Fruit fly (Drosophila melanogaster) whole organism, embryonic: ENCODE measurements around the gene Pgant8.

Experiments used
- CG10565 ChIP-seq: fragments of 200-800 bp; sonication (Bioruptor generic); optimal IDR thresholded peaks from 3 replicates; lab custom pipeline; 2016; ENCODE audit warnings: missing biosample characterization, mild to moderate bottlenecking, missing genetic modification characterization
- CG10959 ChIP-seq: fragments of 200-800 bp; sonication (Bioruptor generic); IDR thresholded peaks from 2 replicates; pipeline ENCODE4 v1.3.6; 2022; ENCODE audit warnings: missing biosample characterization, missing genetic modification characterization
- CG11456 ChIP-seq: fragments of 200-800 bp; sonication (Bioruptor generic); IDR thresholded peaks from 3 replicates; pipeline ENCODE4 v1.3.6; 2022; ENCODE audit warnings: missing biosample characterization, missing genetic modification characterization
- CG12219 ChIP-seq: fragments of 200-800 bp; sonication (Bioruptor generic); optimal IDR thresholded peaks from 3 replicates; lab custom pipeline; 2018; ENCODE audit warnings: missing biosample characterization, mild to moderate bottlenecking, missing genetic modification characterization
- CG1233 ChIP-seq: fragments of 200-800 bp; sonication (Bioruptor generic); optimal IDR thresholded peaks from 4 replicates; lab custom pipeline; 2018; ENCODE audit warnings: missing biosample characterization, mild to moderate bottlenecking, missing genetic modification characterization
- CG13424 ChIP-seq: fragments of 200-800 bp; sonication (Bioruptor generic); optimal IDR thresholded peaks from 2 replicates; lab custom pipeline; 2019; ENCODE audit warnings: missing biosample characterization, mild to moderate bottlenecking, missing genetic modification characterization, moderate library complexity
- CG14965 ChIP-seq: fragments of 200-800 bp; sonication (Bioruptor generic); optimal IDR thresholded peaks from 2 replicates; lab custom pipeline; 2016; ENCODE audit warnings: missing biosample characterization, missing genetic modification characterization, borderline replicate concordance
- CG15073 ChIP-seq: fragments of 200-800 bp; sonication (Bioruptor generic); optimal IDR thresholded peaks from 2 replicates; lab custom pipeline; 2016; ENCODE audit warnings: missing biosample characterization, missing genetic modification characterization
- CG1603 ChIP-seq: fragments of 200-800 bp; sonication (Bioruptor generic); optimal IDR thresholded peaks from 2 replicates; lab custom pipeline; 2019; ENCODE audit warnings: missing biosample characterization, mild to moderate bottlenecking, missing genetic modification characterization, moderate library complexity
- CG17802 ChIP-seq: fragments of 200-800 bp; sonication (Bioruptor generic); optimal IDR thresholded peaks from 2 replicates; lab custom pipeline; 2018; ENCODE audit warnings: missing biosample characterization, mild to moderate bottlenecking, missing genetic modification characterization, moderate library complexity
- CG3838 ChIP-seq: fragments of 200-800 bp; sonication (Bioruptor generic); optimal IDR thresholded peaks from 3 replicates; lab custom pipeline; 2016; ENCODE audit warnings: missing biosample characterization, missing genetic modification characterization
- CG4328 ChIP-seq: fragments of 200-800 bp; sonication (Bioruptor generic); optimal IDR thresholded peaks from 3 replicates; lab custom pipeline; 2017; ENCODE audit warnings: missing biosample characterization, missing genetic modification reagents, missing genetic modification characterization
- CG4360 ChIP-seq: fragments of 200-800 bp; sonication (Bioruptor generic); IDR thresholded peaks from 2 replicates; pipeline ENCODE4 v1.3.6; 2022; ENCODE audit warnings: missing biosample characterization, missing genetic modification characterization
- CG6175 ChIP-seq: fragments of 200-800 bp; sonication (Bioruptor generic); IDR thresholded peaks from 3 replicates; pipeline ENCODE4 v1.3.6; 2022; ENCODE audit warnings: missing biosample characterization, missing genetic modification characterization
- CG7372 ChIP-seq: fragments of 200-800 bp; sonication (Bioruptor generic); IDR thresholded peaks from 2 replicates; pipeline ENCODE4 v1.3.6; 2022; ENCODE audit warnings: missing biosample characterization, missing genetic modification characterization
- CG7556 ChIP-seq: fragments of 200-800 bp; sonication (Bioruptor generic); optimal IDR thresholded peaks from 2 replicates; lab custom pipeline; 2017; ENCODE audit warnings: missing biosample characterization, mild to moderate bottlenecking, missing genetic modification characterization
- CG8281 ChIP-seq: fragments of 200-800 bp; sonication (Bioruptor generic); optimal IDR thresholded peaks from 2 replicates; lab custom pipeline; 2018; ENCODE audit warnings: missing biosample characterization, mild to moderate bottlenecking, missing genetic modification characterization, moderate library complexity
- Elba2 ChIP-seq: fragments of 200-800 bp; sonication (Bioruptor generic); optimal IDR thresholded peaks from 3 replicates; lab custom pipeline; 2016; ENCODE audit warnings: missing biosample characterization, missing genetic modification characterization
- Ets97D ChIP-seq: fragments of 200-800 bp; sonication (Bioruptor generic); optimal IDR thresholded peaks from 3 replicates; lab custom pipeline; 2016; ENCODE audit warnings: missing biosample characterization, missing genetic modification characterization
- Fer1 ChIP-seq: fragments of 200-800 bp; sonication (Bioruptor generic); optimal IDR thresholded peaks from 2 replicates; lab custom pipeline; 2017; ENCODE audit warnings: missing biosample characterization, mild to moderate bottlenecking, missing genetic modification characterization
- GATAe ChIP-seq: fragments of 200-800 bp; sonication (Bioruptor generic); conservative IDR thresholded peaks from 2 replicates; pipeline ENCODE4 v1.3.6; 2022; ENCODE audit warnings: missing biosample characterization, missing genetic modification characterization
- HLHmδ ChIP-seq: fragments of 200-800 bp; sonication (Bioruptor generic); optimal IDR thresholded peaks from 2 replicates; lab custom pipeline; 2018; ENCODE audit warnings: missing biosample characterization, mild to moderate bottlenecking, missing genetic modification characterization, moderate library complexity
- Hr39 ChIP-seq: fragments of >200 bp; optimal IDR thresholded peaks from 2 replicates; lab custom pipeline; 2017
- Hr51 ChIP-seq, 2 experiments: fragments of 200-800 bp; sonication (Bioruptor generic); optimal IDR thresholded peaks; 2 replicates in 1 of 2; 3 replicates in 1 of 2; lab custom pipeline; 2016 to 2018; ENCODE audit warnings: missing biosample characterization in 2 of 2, missing genetic modification characterization in 2 of 2, mild to moderate bottlenecking in 1 of 2, moderate library complexity in 1 of 2
- MESR4 ChIP-seq: fragments of 200-800 bp; sonication (Bioruptor generic); optimal IDR thresholded peaks from 2 replicates; lab custom pipeline; 2018; ENCODE audit warnings: missing biosample characterization, mild to moderate bottlenecking, missing genetic modification characterization, moderate library complexity
- Med ChIP-seq: fragments of 200-800 bp; sonication (Bioruptor generic); peaks from one replicate; lab custom pipeline; 2016; ENCODE audit warnings: missing biosample characterization, missing genetic modification characterization, mild to moderate bottlenecking, inconsistent platforms, moderate library complexity
- Meics ChIP-seq: fragments of 200-800 bp; sonication (Bioruptor generic); optimal IDR thresholded peaks from 2 replicates; lab custom pipeline; 2017; ENCODE audit warnings: missing biosample characterization, mild to moderate bottlenecking, missing genetic modification characterization
- NC2α ChIP-seq: fragments of 200-800 bp; sonication (Bioruptor generic); optimal IDR thresholded peaks from 2 replicates; lab custom pipeline; 2016; ENCODE audit warnings: missing biosample characterization, missing genetic modification characterization
- Nf-YC ChIP-seq: fragments of 200-800 bp; optimal IDR thresholded peaks from 3 replicates; lab custom pipeline; 2019; ENCODE audit warnings: missing biosample characterization, mild to moderate bottlenecking, missing genetic modification characterization, moderate library complexity
- br ChIP-seq: fragments of >200 bp; optimal IDR thresholded peaks from 2 replicates; lab custom pipeline; 2017
- chif ChIP-seq, 2 experiments: fragments of 200-800 bp; sonication (Bioruptor generic); optimal IDR thresholded peaks; 3 replicates each; lab custom pipeline; 2016; ENCODE audit warnings: missing biosample characterization in 2 of 2, missing genetic modification characterization in 2 of 2
- da ChIP-seq: fragments of 200-800 bp; sonication (Bioruptor generic); optimal IDR thresholded peaks from 2 replicates; lab custom pipeline; 2016; ENCODE audit warnings: missing biosample characterization, missing genetic modification characterization
- gem ChIP-seq: fragments of 200-800 bp; sonication (Bioruptor generic); optimal IDR thresholded peaks from 2 replicates; lab custom pipeline; 2019; ENCODE audit warnings: missing biosample characterization, mild to moderate bottlenecking, missing genetic modification characterization, moderate library complexity
- hb ChIP-seq: fragments of 200-800 bp; sonication (Bioruptor generic); IDR thresholded peaks from 3 replicates; pipeline ENCODE4 v1.3.6; 2022; ENCODE audit warnings: missing biosample characterization, missing genetic modification characterization; ENCODE audit not compliant: partially characterized antibody
- inv ChIP-seq: fragments of 200-800 bp; sonication (Bioruptor generic); IDR thresholded peaks from 2 replicates; pipeline ENCODE4 v1.3.6; 2022; ENCODE audit warnings: missing biosample characterization, missing genetic modification characterization; ENCODE audit not compliant: partially characterized antibody
- kah ChIP-seq: fragments of 200-800 bp; sonication (Bioruptor generic); optimal IDR thresholded peaks from 2 replicates; lab custom pipeline; 2018; ENCODE audit warnings: missing biosample characterization, mild to moderate bottlenecking, missing genetic modification characterization
- knrl ChIP-seq: fragments of 200-800 bp; sonication (Bioruptor generic); IDR thresholded peaks from 3 replicates; pipeline ENCODE4 v1.3.6; 2022; ENCODE audit warnings: missing biosample characterization, missing genetic modification characterization; ENCODE audit not compliant: partially characterized antibody
- nau ChIP-seq: fragments of 200-800 bp; sonication (Bioruptor generic); optimal IDR thresholded peaks from 3 replicates; lab custom pipeline; 2017; ENCODE audit warnings: missing biosample characterization, mild to moderate bottlenecking, missing genetic modification characterization, missing genetic modification reagents
- oc ChIP-seq: fragments of 200-800 bp; sonication (Bioruptor generic); optimal IDR thresholded peaks from 2 replicates; lab custom pipeline; 2018; ENCODE audit warnings: missing biosample characterization, mild to moderate bottlenecking, missing genetic modification characterization, moderate library complexity
- onecut ChIP-seq: fragments of 200-800 bp; sonication (Bioruptor generic); IDR thresholded peaks from 2 replicates; pipeline ENCODE4 v1.3.6; 2022; ENCODE audit warnings: missing biosample characterization, missing genetic modification characterization
- org-1 ChIP-seq: fragments of 200-800 bp; sonication (Bioruptor generic); optimal IDR thresholded peaks from 2 replicates; lab custom pipeline; 2017; ENCODE audit warnings: missing biosample characterization, missing genetic modification characterization
- pan ChIP-seq, 4 experiments: fragments of >200 bp in 3 of 4; fragments of 200-800 bp in 1 of 4; sonication (Bioruptor generic) in 1 of 4; optimal IDR thresholded peaks in 3 of 4; IDR thresholded peaks in 1 of 4; 2 replicates each; pipeline versions ENCODE4 v1.3.6 to Lab custom; 2017 to 2022; ENCODE audit warnings: missing biosample characterization in 2 of 4, missing genetic modification characterization in 2 of 4, mixed read lengths in 1 of 4
- pho ChIP-seq: fragments of 200-800 bp; sonication (Bioruptor generic); optimal IDR thresholded peaks from 2 replicates; lab custom pipeline; 2016; ENCODE audit warnings: missing biosample characterization, missing genetic modification characterization
- pum ChIP-seq: fragments of 200-800 bp; sonication (Bioruptor generic); optimal IDR thresholded peaks from 2 replicates; lab custom pipeline; 2016; ENCODE audit warnings: missing biosample characterization, missing genetic modification characterization
- pzg ChIP-seq: fragments of 200-800 bp; sonication (Bioruptor generic); optimal IDR thresholded peaks from 3 replicates; lab custom pipeline; 2018; ENCODE audit warnings: missing biosample characterization, mild to moderate bottlenecking, missing genetic modification characterization, moderate library complexity
- seq ChIP-seq: fragments of 200-800 bp; sonication (Bioruptor generic); IDR thresholded peaks from 2 replicates; pipeline ENCODE4 v1.3.6; 2022; ENCODE audit warnings: missing biosample characterization, missing genetic modification characterization
- tio ChIP-seq: fragments of 200-800 bp; sonication (Bioruptor generic); optimal IDR thresholded peaks from 2 replicates; lab custom pipeline; 2017; ENCODE audit warnings: missing biosample characterization, missing genetic modification characterization, inconsistent platforms
- trh ChIP-seq: fragments of 200-800 bp; sonication (Bioruptor generic); optimal IDR thresholded peaks from 2 replicates; lab custom pipeline; 2016; ENCODE audit warnings: missing biosample characterization, missing genetic modification characterization
- tup ChIP-seq: fragments of 200-800 bp; sonication (Bioruptor generic); optimal IDR thresholded peaks from 2 replicates; lab custom pipeline; 2016; ENCODE audit warnings: missing biosample characterization, mild to moderate bottlenecking, missing genetic modification characterization, moderate library complexity

The Pgant8 gene

dm6 chr3L:15715788-15716503 lies 32.3 kb downstream of the Pgant8 start, which contains the start of gene CG42571 (continued):
- no peak for TF ChIP-seq Nf-YC (tag; lab: Kevin White, UChicago)
- TF ChIP-seq Elba2 (GFP tag; lab: Kevin White, UChicago), result no peak
- no peak for TF ChIP-seq br (lab: Kevin White, UChicago)
- TF ChIP-seq CG10565 (GFP tag; lab: Kevin White, UChicago), result no peak
- no peak for TF ChIP-seq knrl (GFP tag; lab: Robert Waterston, UW)
- peak; percentile 19 for TF ChIP-seq CG8281
- peak; percentile 80 for TF ChIP-seq HLHmδ (GFP tag; lab: Kevin White, UChicago)
- TF ChIP-seq oc, result peak; percentile 19
- peak; percentile 87 for TF ChIP-seq Med (GFP tag; lab: Kevin White, UChicago)
- TF ChIP-seq onecut, result peak; percentile 47; the same call in 1 of the 2 replicates
- no peak for TF ChIP-seq Meics (GFP tag; lab: Kevin White, UChicago)
- no peak for TF ChIP-seq CG6175
- TF ChIP-seq tup (GFP tag; lab: Kevin White, UChicago), result no peak
- peak; percentile 22 to 36 for TF ChIP-seq chif (GFP tag; optimal IDR thresholded peaks at IDR 0.05; lab: Kevin White, UChicago)
- peak; percentile 3 for TF ChIP-seq tio (GFP tag; lab: Kevin White, UChicago)
- TF ChIP-seq pzg, result no peak
- TF ChIP-seq Ets97D, result no peak
- TF ChIP-seq CG4328, result no peak
- TF ChIP-seq pum (GFP tag; lab: Kevin White, UChicago), result no peak
- TF ChIP-seq Hr39, result no peak
- peak; percentile 44 for TF ChIP-seq CG1233 (GFP tag; lab: Kevin White, UChicago)
- TF ChIP-seq pho (GFP tag; lab: Kevin White, UChicago), result no peak
- no peak for TF ChIP-seq MESR4 (GFP tag; lab: Kevin White, UChicago)
- TF ChIP-seq da (GFP tag; lab: Kevin White, UChicago), result no peak
- TF ChIP-seq nau, result peak; percentile 70
- TF ChIP-seq CG17802 (tag; lab: Kevin White, UChicago), result peak; percentile 38
- TF ChIP-seq hb (GFP tag; lab: Robert Waterston, UW), result no peak
- TF ChIP-seq CG7556 (GFP tag; lab: Kevin White, UChicago), result peak; percentile 9
- no peak for TF ChIP-seq CG15073
- TF ChIP-seq gem (tag; lab: Kevin White, UChicago), result peak; percentile 32
- TF ChIP-seq CG4360, result peak; percentile 41; the same call in 1 of the 2 replicates
- no peak for TF ChIP-seq trh
- no peak for TF ChIP-seq Fer1 (GFP tag; lab: Kevin White, UChicago)
- no peak for TF ChIP-seq kah (GFP tag; lab: Kevin White, UChicago)
- 0 out of 2 replicates have a peak, but pooled peaks have one; percentile 18 for TF ChIP-seq CG10959 (GFP tag; lab: Robert Waterston, UW)
- TF ChIP-seq CG11456 (GFP tag; lab: Robert Waterston, UW), result no peak
- no peak for TF ChIP-seq CG14965 (GFP tag; lab: Kevin White, UChicago)
- 0 out of 2 replicates have a peak, but pooled peaks have one; percentile 5 for TF ChIP-seq CG7372 (GFP tag; lab: Robert Waterston, UW)
- peak; percentile 66; the same call in 1 of the 2 replicates for TF ChIP-seq seq (GFP tag; lab: Robert Waterston, UW)
- TF ChIP-seq CG12219 (GFP tag; lab: Kevin White, UChicago), result peak; percentile 63
- peak; percentile 40 for TF ChIP-seq NC2α
- TF ChIP-seq Hr51 (GFP tag; optimal IDR thresholded peaks at IDR 0.05; lab: Kevin White, UChicago), result no peak
- no peak for TF ChIP-seq GATAe (GFP tag; lab: Robert Waterston, UW)
- peak; percentile 68 for TF ChIP-seq CG1603 (tag; lab: Kevin White, UChicago)
- peak; percentile 27 for TF ChIP-seq CG13424 (tag; lab: Kevin White, UChicago)
- peak; percentile 62 for TF ChIP-seq org-1 (GFP tag; lab: Kevin White, UChicago)
- TF ChIP-seq pan (optimal IDR thresholded peaks at IDR 0.05; lab: Kevin White, UChicago), result no peak
- TF ChIP-seq pan (GFP tag; optimal IDR thresholded peaks at IDR 0.05 in 1 of 2, IDR thresholded peaks at IDR 0.05 in 1 of 2), result peak in 1 of 2 experiments; percentile 34
- peak; percentile 38 for TF ChIP-seq CG3838 (GFP tag; lab: Kevin White, UChicago)
- no peak for TF ChIP-seq inv
